Fruit fly (Drosophila melanogaster) whole organism, embryonic: ENCODE measurements around the gene Boh1.

Source experiments
- Antp ChIP-seq: fragments of 200-800 bp; sonication (Bioruptor generic); optimal IDR thresholded peaks from 3 replicates; lab custom pipeline; 2016; ENCODE audit warnings: missing biosample characterization, missing genetic modification characterization
- CG10321 ChIP-seq: fragments of 200-800 bp; sonication (Bioruptor generic); IDR thresholded peaks from 2 replicates; pipeline ENCODE4 v1.3.6; 2022; ENCODE audit warnings: missing biosample characterization, missing genetic modification characterization
- CG13123 ChIP-seq: fragments of 200-800 bp; sonication (Bioruptor generic); optimal IDR thresholded peaks from 2 replicates; lab custom pipeline; 2016; ENCODE audit warnings: missing biosample characterization, missing genetic modification characterization
- CG14667 ChIP-seq: fragments of 200-800 bp; sonication (Bioruptor generic); IDR thresholded peaks from 2 replicates; pipeline ENCODE4 v1.3.6; 2022; ENCODE audit warnings: missing biosample characterization, missing genetic modification characterization
- CG1792 ChIP-seq: fragments of 200-800 bp; sonication (Bioruptor generic); optimal IDR thresholded peaks from 2 replicates; lab custom pipeline; 2016; ENCODE audit warnings: missing biosample characterization, missing genetic modification characterization
- CG2678 ChIP-seq: fragments of 200-800 bp; sonication (Bioruptor generic); optimal IDR thresholded peaks from 3 replicates; lab custom pipeline; 2019; ENCODE audit warnings: missing biosample characterization, mild to moderate bottlenecking, missing genetic modification characterization, moderate library complexity
- CG34422 ChIP-seq: fragments of 200-800 bp; sonication (Bioruptor generic); IDR thresholded peaks from 3 replicates; pipeline ENCODE4 v1.3.6; 2022; ENCODE audit warnings: missing biosample characterization, missing genetic modification characterization
- CG3838 ChIP-seq: fragments of 200-800 bp; sonication (Bioruptor generic); optimal IDR thresholded peaks from 3 replicates; lab custom pipeline; 2016; ENCODE audit warnings: missing biosample characterization, missing genetic modification characterization
- CG42726 ChIP-seq: fragments of 200-800 bp; sonication (Bioruptor generic); IDR thresholded peaks from 2 replicates; pipeline ENCODE4 v1.3.6; 2022; ENCODE audit warnings: missing biosample characterization, missing genetic modification characterization; ENCODE audit not compliant: partially characterized antibody
- CG6254 ChIP-seq: fragments of 200-800 bp; sonication (Bioruptor generic); optimal IDR thresholded peaks from 3 replicates; lab custom pipeline; 2017; ENCODE audit warnings: mild to moderate bottlenecking, missing biosample characterization, missing genetic modification reagents, missing genetic modification characterization
- CG7271 ChIP-seq: fragments of 200-800 bp; sonication (Bioruptor generic); optimal IDR thresholded peaks from 2 replicates; lab custom pipeline; 2018; ENCODE audit warnings: missing biosample characterization, mild to moderate bottlenecking, missing genetic modification characterization, moderate library complexity
- CG9797 ChIP-seq: fragments of 200-800 bp; sonication (Bioruptor generic); optimal IDR thresholded peaks from 3 replicates; lab custom pipeline; 2018; ENCODE audit warnings: missing biosample characterization, mild to moderate bottlenecking, missing genetic modification characterization
- CG9817 ChIP-seq: fragments of 200-800 bp; sonication (Bioruptor generic); optimal IDR thresholded peaks from 2 replicates; lab custom pipeline; 2018; ENCODE audit warnings: missing biosample characterization, mild to moderate bottlenecking, missing genetic modification characterization, moderate library complexity
- CG9876 ChIP-seq: fragments of 200-800 bp; sonication (Bioruptor generic); optimal IDR thresholded peaks from 2 replicates; lab custom pipeline; 2016; ENCODE audit warnings: missing biosample characterization, missing genetic modification characterization
- Doc3 ChIP-seq: fragments of 200-800 bp; sonication (Bioruptor generic); IDR thresholded peaks from 3 replicates; pipeline ENCODE4 v1.3.6; 2022; ENCODE audit warnings: missing biosample characterization, missing genetic modification characterization; ENCODE audit not compliant: partially characterized antibody
- Elba2 ChIP-seq: fragments of 200-800 bp; sonication (Bioruptor generic); optimal IDR thresholded peaks from 3 replicates; lab custom pipeline; 2016; ENCODE audit warnings: missing biosample characterization, missing genetic modification characterization
- Fer1 ChIP-seq: fragments of 200-800 bp; sonication (Bioruptor generic); optimal IDR thresholded peaks from 2 replicates; lab custom pipeline; 2017; ENCODE audit warnings: missing biosample characterization, mild to moderate bottlenecking, missing genetic modification characterization
- GATAe ChIP-seq: fragments of 200-800 bp; sonication (Bioruptor generic); conservative IDR thresholded peaks from 2 replicates; pipeline ENCODE4 v1.3.6; 2022; ENCODE audit warnings: missing biosample characterization, missing genetic modification characterization
- HLH3B ChIP-seq: fragments of 200-800 bp; sonication (Bioruptor generic); IDR thresholded peaks from 2 replicates; pipeline ENCODE4 v1.3.6; 2022; ENCODE audit warnings: missing biosample characterization, missing genetic modification characterization
- Meics ChIP-seq: fragments of 200-800 bp; sonication (Bioruptor generic); optimal IDR thresholded peaks from 2 replicates; lab custom pipeline; 2017; ENCODE audit warnings: missing biosample characterization, mild to moderate bottlenecking, missing genetic modification characterization
- NC2α ChIP-seq: fragments of 200-800 bp; sonication (Bioruptor generic); optimal IDR thresholded peaks from 2 replicates; lab custom pipeline; 2016; ENCODE audit warnings: missing biosample characterization, missing genetic modification characterization
- Nf-YC ChIP-seq: fragments of 200-800 bp; optimal IDR thresholded peaks from 3 replicates; lab custom pipeline; 2019; ENCODE audit warnings: missing biosample characterization, mild to moderate bottlenecking, missing genetic modification characterization, moderate library complexity
- Rx ChIP-seq: fragments of 200-800 bp; sonication (Bioruptor generic); IDR thresholded peaks from 2 replicates; pipeline ENCODE4 v1.3.6; 2022; ENCODE audit warnings: missing biosample characterization, missing genetic modification characterization
- Side ChIP-seq: fragments of 200-800 bp; sonication (Bioruptor generic); optimal IDR thresholded peaks from 2 replicates; lab custom pipeline; 2016; ENCODE audit warnings: missing biosample characterization, missing genetic modification characterization
- Xbp1 ChIP-seq: fragments of 200-800 bp; sonication (Bioruptor generic); optimal IDR thresholded peaks from 3 replicates; lab custom pipeline; 2016; ENCODE audit warnings: missing biosample characterization, mild to moderate bottlenecking, missing genetic modification characterization
- Xrp1 ChIP-seq: fragments of 200-800 bp; sonication (Bioruptor generic); IDR thresholded peaks from 2 replicates; pipeline ENCODE4 v1.3.6; 2022; ENCODE audit warnings: missing biosample characterization, missing genetic modification characterization
- cas ChIP-seq: fragments of 200-800 bp; sonication (Bioruptor generic); IDR thresholded peaks from 2 replicates; pipeline ENCODE4 v1.3.6; 2022; ENCODE audit warnings: missing biosample characterization, missing genetic modification characterization
- cato ChIP-seq: fragments of 200-800 bp; sonication (Bioruptor generic); optimal IDR thresholded peaks from 2 replicates; lab custom pipeline; 2016; ENCODE audit warnings: missing biosample characterization, missing genetic modification characterization, borderline replicate concordance
- cwo ChIP-seq: fragments of 200-800 bp; sonication (Bioruptor generic); optimal IDR thresholded peaks from 3 replicates; lab custom pipeline; 2017; ENCODE audit warnings: missing biosample characterization, missing genetic modification characterization, mild to moderate bottlenecking, moderate library complexity, missing genetic modification reagents
- dpn ChIP-seq, 2 experiments: fragments of 200-800 bp; sonication (Bioruptor generic); optimal IDR thresholded peaks; 3 replicates each; lab custom pipeline; 2016; ENCODE audit warnings: missing biosample characterization in 2 of 2, missing genetic modification characterization in 2 of 2
- fd96Cb ChIP-seq: fragments of 200-800 bp; sonication (Bioruptor generic); optimal IDR thresholded peaks from 2 replicates; lab custom pipeline; 2018; ENCODE audit warnings: missing biosample characterization, mild to moderate bottlenecking, missing genetic modification characterization, moderate library complexity
- fu2 ChIP-seq: fragments of 200-800 bp; sonication (Bioruptor generic); optimal IDR thresholded peaks from 2 replicates; lab custom pipeline; 2016; ENCODE audit warnings: missing biosample characterization, missing genetic modification characterization
- gce ChIP-seq: fragments of 200-800 bp; sonication (Bioruptor generic); IDR thresholded peaks from 3 replicates; pipeline ENCODE4 v1.3.6; 2022; ENCODE audit warnings: missing biosample characterization, missing genetic modification characterization
- gcm2 ChIP-seq: fragments of 200-800 bp; sonication (Bioruptor generic); optimal IDR thresholded peaks from 2 replicates; lab custom pipeline; 2016; ENCODE audit warnings: missing biosample characterization, missing genetic modification characterization
- inv ChIP-seq: fragments of 200-800 bp; sonication (Bioruptor generic); IDR thresholded peaks from 2 replicates; pipeline ENCODE4 v1.3.6; 2022; ENCODE audit warnings: missing biosample characterization, missing genetic modification characterization; ENCODE audit not compliant: partially characterized antibody
- kni ChIP-seq: fragments of 200-800 bp; sonication (Bioruptor generic); optimal IDR thresholded peaks from 3 replicates; lab custom pipeline; 2017; ENCODE audit warnings: mild to moderate bottlenecking, missing biosample characterization, missing genetic modification reagents, missing genetic modification characterization
- mld ChIP-seq: fragments of 200-800 bp; sonication (Bioruptor generic); IDR thresholded peaks from 3 replicates; pipeline ENCODE4 v1.3.6; 2022; ENCODE audit warnings: missing biosample characterization, missing genetic modification characterization; ENCODE audit not compliant: partially characterized antibody
- nerfin-1 ChIP-seq: fragments of 200-800 bp; sonication (Bioruptor generic); optimal IDR thresholded peaks from 3 replicates; lab custom pipeline; 2019; ENCODE audit warnings: missing biosample characterization, mild to moderate bottlenecking, missing genetic modification characterization, moderate library complexity
- nerfin-2 ChIP-seq: fragments of 200-800 bp; sonication (Bioruptor generic); IDR thresholded peaks from 2 replicates; pipeline ENCODE4 v1.3.6; 2022; ENCODE audit warnings: missing biosample characterization, missing genetic modification characterization; ENCODE audit not compliant: partially characterized antibody
- onecut ChIP-seq: fragments of 200-800 bp; sonication (Bioruptor generic); IDR thresholded peaks from 2 replicates; pipeline ENCODE4 v1.3.6; 2022; ENCODE audit warnings: missing biosample characterization, missing genetic modification characterization
- pnt ChIP-seq: fragments of 200-800 bp; sonication (Bioruptor generic); optimal IDR thresholded peaks from 3 replicates; lab custom pipeline; 2016; ENCODE audit warnings: missing biosample characterization, missing genetic modification characterization
- pros ChIP-seq: fragments of 200-800 bp; sonication (Bioruptor generic); optimal IDR thresholded peaks from 3 replicates; lab custom pipeline; 2019; ENCODE audit warnings: missing biosample characterization, mild to moderate bottlenecking, missing genetic modification characterization, moderate library complexity
- pzg ChIP-seq: fragments of 200-800 bp; sonication (Bioruptor generic); optimal IDR thresholded peaks from 3 replicates; lab custom pipeline; 2018; ENCODE audit warnings: missing biosample characterization, mild to moderate bottlenecking, missing genetic modification characterization, moderate library complexity
- shn ChIP-seq: fragments of 200-800 bp; sonication (Bioruptor generic); optimal IDR thresholded peaks from 3 replicates; lab custom pipeline; 2016; ENCODE audit warnings: missing biosample characterization, missing genetic modification characterization
- tap ChIP-seq: fragments of 200-800 bp; optimal IDR thresholded peaks from 3 replicates; lab custom pipeline; 2019; ENCODE audit warnings: missing biosample characterization, mild to moderate bottlenecking, missing genetic modification characterization, moderate library complexity
- tgo ChIP-seq: fragments of 200-800 bp; sonication (Bioruptor generic); IDR thresholded peaks from 3 replicates; pipeline ENCODE4 v1.3.6; 2022; ENCODE audit warnings: missing biosample characterization, missing genetic modification characterization
- tna ChIP-seq: fragments of 200-800 bp; sonication (Bioruptor generic); IDR thresholded peaks from 2 replicates; pipeline ENCODE4 v1.3.6; 2022; ENCODE audit warnings: missing biosample characterization, missing genetic modification characterization; ENCODE audit not compliant: partially characterized antibody
- vvl ChIP-seq: fragments of 200-800 bp; sonication (Bioruptor generic); IDR thresholded peaks from 2 replicates; pipeline ENCODE4 v1.3.6; 2022; ENCODE audit warnings: missing biosample characterization, missing genetic modification characterization
- zen2 ChIP-seq: fragments of 200-800 bp; sonication (Bioruptor generic); IDR thresholded peaks from 3 replicates; pipeline ENCODE4 v1.3.6; 2022; ENCODE audit warnings: missing biosample characterization, missing genetic modification characterization; ENCODE audit not compliant: partially characterized antibody

The Boh1 gene

dm6 chr3R:27916355-27917019 is 2.8 kb downstream of the Boh1 start, which contains the start of the genes CG5003 and mRpS22 (continued):
- no peak for TF ChIP-seq gcm2 (GFP tag; lab: Kevin White, UChicago)
- no peak for TF ChIP-seq mld
- TF ChIP-seq tap (tag; lab: Kevin White, UChicago), result peak; percentile 8
- peak; percentile 9; the same call in 1 of the 2 replicates for TF ChIP-seq onecut (GFP tag; lab: Robert Waterston, UW)
- peak; percentile 49; the same call in 1 of the 3 replicates for TF ChIP-seq tgo (GFP tag; lab: Robert Waterston, UW)
- TF ChIP-seq Fer1 (GFP tag; lab: Kevin White, UChicago), result peak; percentile 47
- peak; percentile 28 for TF ChIP-seq CG9876 (GFP tag; lab: Kevin White, UChicago)
- no peak; the same call in 2 of the 3 replicates for TF ChIP-seq CG34422 (GFP tag; lab: Robert Waterston, UW)
- TF ChIP-seq fd96Cb (tag; lab: Kevin White, UChicago), result peak; percentile 20
- TF ChIP-seq CG9817 (tag; lab: Kevin White, UChicago), result peak; percentile 69
- peak; percentile 63 for TF ChIP-seq nerfin-1 (tag; lab: Kevin White, UChicago)
- no peak for TF ChIP-seq Doc3
- TF ChIP-seq Antp (GFP tag; lab: Kevin White, UChicago), result no peak
- TF ChIP-seq cato (GFP tag; lab: Kevin White, UChicago), result peak; percentile 19
- no peak for TF ChIP-seq CG10321 (GFP tag; lab: Robert Waterston, UW)
- TF ChIP-seq shn (GFP tag; lab: Kevin White, UChicago), result no peak
- no peak for TF ChIP-seq Rx (GFP tag; lab: Robert Waterston, UW)
- TF ChIP-seq CG9797, result peak; percentile 62
- no peak for TF ChIP-seq gce (GFP tag; lab: Robert Waterston, UW)
- TF ChIP-seq CG14667 (GFP tag; lab: Robert Waterston, UW), result peak; percentile 40
- TF ChIP-seq nerfin-2 (GFP tag; lab: Robert Waterston, UW), result no peak
- 0 out of 2 replicates have a peak, but pooled peaks have one; percentile 8 for TF ChIP-seq cas
- peak; percentile 61 for TF ChIP-seq vvl (GFP tag; lab: Robert Waterston, UW)
- TF ChIP-seq Xbp1, result peak; percentile 43
- TF ChIP-seq Xrp1, result peak; percentile 45; the same call in 1 of the 2 replicates
- no peak for TF ChIP-seq CG7271
- peak; percentile 27 for TF ChIP-seq cwo
- peak; percentile 66 for TF ChIP-seq Elba2 (GFP tag; lab: Kevin White, UChicago)
- TF ChIP-seq inv, result 0 out of 2 replicates have a peak, but pooled peaks have one; percentile 30
- TF ChIP-seq tna, result peak; percentile 34; the same call in 1 of the 2 replicates
- no peak for TF ChIP-seq fu2 (GFP tag; lab: Kevin White, UChicago)
- peak; percentile 73 for TF ChIP-seq Nf-YC (tag; lab: Kevin White, UChicago)
- no peak for TF ChIP-seq GATAe (GFP tag; lab: Robert Waterston, UW)
- no peak for TF ChIP-seq CG1792 (GFP tag; lab: Kevin White, UChicago)
- TF ChIP-seq CG3838 (GFP tag; lab: Kevin White, UChicago), result no peak
- no peak for TF ChIP-seq CG6254
- TF ChIP-seq pros (GFP tag; lab: Kevin White, UChicago), result no peak
- TF ChIP-seq zen2 (GFP tag; lab: Robert Waterston, UW), result no peak
- no peak for TF ChIP-seq HLH3B
- TF ChIP-seq Meics (GFP tag; lab: Kevin White, UChicago), result peak; percentile 77
- peak; percentile 78 for TF ChIP-seq CG2678 (tag; lab: Kevin White, UChicago)
- no peak for TF ChIP-seq pnt (GFP tag; lab: Kevin White, UChicago)
- TF ChIP-seq CG42726 (GFP tag; lab: Robert Waterston, UW), result no peak
- no peak for TF ChIP-seq Side (GFP tag; lab: Kevin White, UChicago)
- peak; percentile 22 for TF ChIP-seq pzg (GFP tag; lab: Kevin White, UChicago)
- TF ChIP-seq dpn (GFP tag; optimal IDR thresholded peaks at IDR 0.05; lab: Kevin White, UChicago), result peak in 1 of 2 experiments; percentile 52
- no peak for TF ChIP-seq kni (GFP tag; lab: Kevin White, UChicago)
- TF ChIP-seq NC2α (GFP tag; lab: Kevin White, UChicago), result peak; percentile 27
- no peak for TF ChIP-seq CG13123 (GFP tag; lab: Kevin White, UChicago)
